Worm (Caenorhabditis elegans): Measurements from ENCODE around the gene Y81G3A.1.

- TF ChIP-seq elt-3 (tag; optimal IDR thresholded peaks at IDR 0.05) (no peak), ceh-39 (tag; optimal IDR thresholded peaks at IDR 0.05) (no peak), lsy-2 (tag; optimal IDR thresholded peaks at IDR 0.05) (no peak), ztf-11 (tag; optimal IDR thresholded peaks at IDR 0.05) (no peak), mab-5 (tag; optimal IDR thresholded peaks at IDR 0.05) (no peak), ceh-83 (GFP tag; optimal IDR thresholded peaks at IDR 0.05) (no peak), snpc-4 (tag; optimal IDR thresholded peaks at IDR 0.05) (no peak), nhr-12 (tag; optimal IDR thresholded peaks at IDR 0.05) (no peak), tbx-8 (GFP tag; optimal IDR thresholded peaks at IDR 0.05) (no peak), nhr-76 (tag; optimal IDR thresholded peaks at IDR 0.05) (no peak), unc-62 (GFP tag; optimal IDR thresholded peaks at IDR 0.05) (no peak), unc-39 (tag; optimal IDR thresholded peaks at IDR 0.05) (no peak), mep-1 (tag; optimal IDR thresholded peaks at IDR 0.05) (no peak)
These were observed 12.6 kb upstream of the Y81G3A.1 start for ce11 chrII:13096345-13096744.
